Fruit fly (Drosophila melanogaster) whole organism, embryonic: ENCODE data around the gene CG7963.

Source experiments
- CG10321 ChIP-seq: fragments of 200-800 bp; sonication (Bioruptor generic); IDR thresholded peaks from 2 replicates; pipeline ENCODE4 v1.3.6; 2022; ENCODE audit warnings: missing biosample characterization, missing genetic modification characterization
- CG10979 ChIP-seq: fragments of 200-800 bp; sonication (Bioruptor generic); optimal IDR thresholded peaks from 2 replicates; lab custom pipeline; 2018; ENCODE audit warnings: missing biosample characterization, mild to moderate bottlenecking, missing genetic modification characterization, moderate library complexity
- CG12391 ChIP-seq: fragments of 200-800 bp; sonication (Bioruptor generic); optimal IDR thresholded peaks from 3 replicates; lab custom pipeline; 2018; ENCODE audit warnings: missing biosample characterization, mild to moderate bottlenecking, missing genetic modification characterization, moderate library complexity
- CG14050 ChIP-seq: fragments of 200-800 bp; sonication (Bioruptor generic); IDR thresholded peaks from 3 replicates; pipeline ENCODE4 v1.3.6; 2022; ENCODE audit warnings: missing biosample characterization, missing genetic modification characterization
- CG17829 ChIP-seq: fragments of 200-800 bp; optimal IDR thresholded peaks from 2 replicates; lab custom pipeline; 2019; ENCODE audit warnings: missing biosample characterization, mild to moderate bottlenecking, missing genetic modification characterization, moderate library complexity
- CG6813 ChIP-seq: fragments of 200-800 bp; sonication (Bioruptor generic); optimal IDR thresholded peaks from 2 replicates; lab custom pipeline; 2017; ENCODE audit warnings: missing biosample characterization, missing genetic modification characterization, mild to moderate bottlenecking, moderate library complexity, missing genetic modification reagents
- Dfd ChIP-seq, 2 experiments: fragments of >200 bp; optimal IDR thresholded peaks; 2 replicates each; lab custom pipeline; 2017; ENCODE audit warnings: missing biosample characterization in 2 of 2, missing genetic modification characterization in 2 of 2
- Elba2 ChIP-seq: fragments of 200-800 bp; sonication (Bioruptor generic); optimal IDR thresholded peaks from 3 replicates; lab custom pipeline; 2016; ENCODE audit warnings: missing biosample characterization, missing genetic modification characterization
- Hr51 ChIP-seq, 2 experiments: fragments of 200-800 bp; sonication (Bioruptor generic); optimal IDR thresholded peaks; 2 replicates in 1 of 2; 3 replicates in 1 of 2; lab custom pipeline; 2016 to 2018; ENCODE audit warnings: missing biosample characterization in 2 of 2, missing genetic modification characterization in 2 of 2, mild to moderate bottlenecking in 1 of 2, moderate library complexity in 1 of 2
- insv ChIP-seq, 2 experiments: fragments of 200-800 bp; sonication (Bioruptor generic); optimal IDR thresholded peaks; 3 replicates each; lab custom pipeline; 2016 to 2018; ENCODE audit warnings: missing biosample characterization in 2 of 2, missing genetic modification characterization in 2 of 2
- kah ChIP-seq: fragments of 200-800 bp; sonication (Bioruptor generic); optimal IDR thresholded peaks from 2 replicates; lab custom pipeline; 2018; ENCODE audit warnings: missing biosample characterization, mild to moderate bottlenecking, missing genetic modification characterization
- shn ChIP-seq: fragments of 200-800 bp; sonication (Bioruptor generic); optimal IDR thresholded peaks from 3 replicates; lab custom pipeline; 2016; ENCODE audit warnings: missing biosample characterization, missing genetic modification characterization

- TF ChIP-seq CG6813 (GFP tag; lab: Kevin White, UChicago) = no peak
- TF ChIP-seq shn (GFP tag; lab: Kevin White, UChicago) = no peak
- no peak for TF ChIP-seq CG10979 (tag; lab: Kevin White, UChicago)
- no peak for TF ChIP-seq CG14050 (GFP tag; lab: Robert Waterston, UW)
- TF ChIP-seq CG17829 (tag; lab: Kevin White, UChicago) = no peak
- no peak for TF ChIP-seq Elba2 (GFP tag; lab: Kevin White, UChicago)
- TF ChIP-seq insv (GFP tag; optimal IDR thresholded peaks at IDR 0.05; lab: Kevin White, UChicago) = no peak
- TF ChIP-seq CG12391 (tag; lab: Kevin White, UChicago) = no peak
- TF ChIP-seq CG10321 (GFP tag; lab: Robert Waterston, UW) = no peak
- no peak for TF ChIP-seq kah
- no peak for TF ChIP-seq Dfd (GFP tag; optimal IDR thresholded peaks at IDR 0.05; lab: Kevin White, UChicago)
- no peak for TF ChIP-seq Hr51 (GFP tag; optimal IDR thresholded peaks at IDR 0.05; lab: Kevin White, UChicago)
Observed at dm6 chr3R:8347279-8347678, 15.3 kb upstream of the CG7963 start, which contains the start of gene CG7352.
